Worm (Caenorhabditis elegans) whole organism, mixed stage, embryonic: ENCODE results near the gene mab-10.

Experiments used
- M03D4.4 ChIP-seq: sonication (generic microtip); optimal IDR thresholded peaks from 2 replicates; lab custom pipeline; 2017; ENCODE audit warnings: mild to moderate bottlenecking, missing genetic modification characterization, missing compliant biosample characterization
- bed-3 ChIP-seq: fragments of 200-800 bp; sonication (Bioruptor generic); optimal IDR thresholded peaks from 3 replicates; lab custom pipeline; 2018; ENCODE audit warnings: mild to moderate bottlenecking, missing genetic modification characterization, moderate library complexity, missing compliant biosample characterization
- blmp-1 ChIP-seq: fragments of 150-350 bp; optimal IDR thresholded peaks from 2 replicates; lab custom pipeline; 2014; ENCODE audit warnings: missing biosample characterization, missing genetic modification characterization
- ceh-39 ChIP-seq: fragments of 150-350 bp; optimal IDR thresholded peaks from 2 replicates; lab custom pipeline; 2014; ENCODE audit warnings: missing biosample characterization, missing genetic modification characterization
- ceh-43 ChIP-seq: fragments of 200-800 bp; sonication (Bioruptor generic); optimal IDR thresholded peaks from 2 replicates; lab custom pipeline; 2018; ENCODE audit warnings: mild to moderate bottlenecking, missing genetic modification characterization, moderate library complexity, missing compliant biosample characterization
- ceh-83 ChIP-seq: fragments of 200-800 bp; sonication (Bioruptor generic); optimal IDR thresholded peaks from 2 replicates; lab custom pipeline; 2018; ENCODE audit warnings: mild to moderate bottlenecking, missing genetic modification characterization, missing compliant biosample characterization
- ces-1 ChIP-seq: fragments of 150-350 bp; optimal IDR thresholded peaks from 2 replicates; lab custom pipeline; 2014; ENCODE audit warnings: missing biosample characterization, missing genetic modification reagents, missing genetic modification characterization
- cnd-1 ChIP-seq: fragments of 200-800 bp; sonication (Bioruptor generic); optimal IDR thresholded peaks from 2 replicates; lab custom pipeline; 2018; ENCODE audit warnings: mild to moderate bottlenecking, missing genetic modification characterization, missing compliant biosample characterization
- drap-1 ChIP-seq: fragments of 200-800 bp; sonication (Bioruptor generic); optimal IDR thresholded peaks from 3 replicates; lab custom pipeline; 2018; ENCODE audit warnings: mild to moderate bottlenecking, missing genetic modification characterization, missing compliant biosample characterization
- elt-1 ChIP-seq: sonication (generic microtip); optimal IDR thresholded peaks from 2 replicates; lab custom pipeline; 2017; ENCODE audit warnings: missing genetic modification characterization, mild to moderate bottlenecking, missing compliant biosample characterization, antibody characterized with exemption, moderate library complexity, borderline replicate concordance; ENCODE audit not compliant: insufficient read depth
- elt-3 ChIP-seq: fragments of 150-350 bp; optimal IDR thresholded peaks from 2 replicates; lab custom pipeline; 2014; ENCODE audit warnings: missing biosample characterization, missing genetic modification characterization
- flh-1 ChIP-seq: fragments of 200-800 bp; sonication (Bioruptor generic); optimal IDR thresholded peaks from 2 replicates; lab custom pipeline; 2018; ENCODE audit warnings: mild to moderate bottlenecking, missing genetic modification characterization, moderate library complexity, missing compliant biosample characterization
- ham-2 ChIP-seq: fragments of 200-800 bp; sonication (Bioruptor generic); optimal IDR thresholded peaks from 2 replicates; lab custom pipeline; 2018; ENCODE audit warnings: mild to moderate bottlenecking, missing genetic modification characterization, missing compliant biosample characterization
- hlh-1 ChIP-seq: fragments of 150-350 bp; optimal IDR thresholded peaks from 2 replicates; lab custom pipeline; 2014; ENCODE audit warnings: missing biosample characterization, missing genetic modification reagents, missing genetic modification characterization
- lin-13 ChIP-seq: fragments of 150-350 bp; optimal IDR thresholded peaks from 2 replicates; lab custom pipeline; 2014; ENCODE audit warnings: missing biosample characterization, missing genetic modification characterization
- lin-32 ChIP-seq: fragments of 200-800 bp; sonication (Bioruptor generic); optimal IDR thresholded peaks from 2 replicates; lab custom pipeline; 2018; ENCODE audit warnings: mild to moderate bottlenecking, missing genetic modification characterization, missing compliant biosample characterization
- lsy-2 ChIP-seq: fragments of 150-350 bp; optimal IDR thresholded peaks from 2 replicates; lab custom pipeline; 2014; ENCODE audit warnings: missing biosample characterization, missing genetic modification characterization
- mab-5 ChIP-seq: fragments of 150-350 bp; optimal IDR thresholded peaks from 2 replicates; lab custom pipeline; 2014; ENCODE audit warnings: missing biosample characterization, missing genetic modification characterization
- mep-1 ChIP-seq: fragments of 150-350 bp; optimal IDR thresholded peaks from 2 replicates; lab custom pipeline; 2017; ENCODE audit warnings: missing biosample characterization, missing genetic modification reagents, missing genetic modification characterization, inconsistent platforms
- mls-2 ChIP-seq: sonication (generic microtip); optimal IDR thresholded peaks from 2 replicates; lab custom pipeline; 2016; ENCODE audit warnings: mild to moderate bottlenecking, missing genetic modification characterization, moderate library complexity, missing compliant biosample characterization
- nhr-12 ChIP-seq: fragments of 150-350 bp; optimal IDR thresholded peaks from 2 replicates; lab custom pipeline; 2014; ENCODE audit warnings: missing biosample characterization, missing genetic modification characterization
- nhr-2 ChIP-seq: fragments of 150-350 bp; optimal IDR thresholded peaks from 2 replicates; lab custom pipeline; 2014; ENCODE audit warnings: missing biosample characterization, missing genetic modification characterization
- nhr-237 ChIP-seq: fragments of 150-350 bp; optimal IDR thresholded peaks from 2 replicates; lab custom pipeline; 2014; ENCODE audit warnings: missing biosample characterization, missing genetic modification characterization
- nhr-28 ChIP-seq: fragments of 150-350 bp; optimal IDR thresholded peaks from 2 replicates; lab custom pipeline; 2014; ENCODE audit warnings: missing biosample characterization, missing genetic modification characterization
- nhr-76 ChIP-seq: sonication (generic microtip); optimal IDR thresholded peaks from 2 replicates; lab custom pipeline; 2017; ENCODE audit warnings: missing biosample characterization, missing genetic modification characterization
- pha-4 ChIP-seq: fragments of 150-350 bp; optimal IDR thresholded peaks from 2 replicates; lab custom pipeline; 2018; ENCODE audit warnings: missing biosample characterization, missing genetic modification reagents, missing genetic modification characterization
- sem-2 ChIP-seq: fragments of 200-800 bp; sonication (Bioruptor generic); optimal IDR thresholded peaks from 2 replicates; lab custom pipeline; 2018; ENCODE audit warnings: mild to moderate bottlenecking, missing genetic modification characterization, missing compliant biosample characterization
- snpc-4 ChIP-seq: fragments of 150-350 bp; optimal IDR thresholded peaks from 2 replicates; lab custom pipeline; 2014; ENCODE audit warnings: missing biosample characterization, missing genetic modification characterization
- sptf-1 ChIP-seq: sonication (generic microtip); optimal IDR thresholded peaks from 2 replicates; lab custom pipeline; 2017; ENCODE audit warnings: mild to moderate bottlenecking, missing genetic modification characterization, moderate library complexity, missing compliant biosample characterization
- tbx-8 ChIP-seq: fragments of 200-800 bp; sonication (Bioruptor generic); optimal IDR thresholded peaks from 2 replicates; lab custom pipeline; 2018; ENCODE audit warnings: mild to moderate bottlenecking, missing genetic modification characterization, moderate library complexity, missing compliant biosample characterization
- unc-120 ChIP-seq: sonication (generic microtip); optimal IDR thresholded peaks from 2 replicates; lab custom pipeline; 2017; ENCODE audit warnings: missing genetic modification characterization, missing compliant biosample characterization; ENCODE audit not compliant: poor library complexity, severe bottlenecking
- unc-39 ChIP-seq: fragments of 150-350 bp; optimal IDR thresholded peaks from 2 replicates; lab custom pipeline; 2014; ENCODE audit warnings: missing biosample characterization, missing genetic modification characterization
- unc-62 ChIP-seq: fragments of 150-350 bp; optimal IDR thresholded peaks from 2 replicates; lab custom pipeline; 2014; ENCODE audit warnings: missing biosample characterization, missing genetic modification reagents, missing genetic modification characterization
- zip-8 ChIP-seq: fragments of 150-350 bp; optimal IDR thresholded peaks from 2 replicates; lab custom pipeline; 2014; ENCODE audit warnings: missing biosample characterization, missing genetic modification characterization
- ztf-11 ChIP-seq: fragments of 150-350 bp; optimal IDR thresholded peaks from 2 replicates; lab custom pipeline; 2014; ENCODE audit warnings: missing biosample characterization, missing genetic modification characterization

mab-10 gene

DNA sequence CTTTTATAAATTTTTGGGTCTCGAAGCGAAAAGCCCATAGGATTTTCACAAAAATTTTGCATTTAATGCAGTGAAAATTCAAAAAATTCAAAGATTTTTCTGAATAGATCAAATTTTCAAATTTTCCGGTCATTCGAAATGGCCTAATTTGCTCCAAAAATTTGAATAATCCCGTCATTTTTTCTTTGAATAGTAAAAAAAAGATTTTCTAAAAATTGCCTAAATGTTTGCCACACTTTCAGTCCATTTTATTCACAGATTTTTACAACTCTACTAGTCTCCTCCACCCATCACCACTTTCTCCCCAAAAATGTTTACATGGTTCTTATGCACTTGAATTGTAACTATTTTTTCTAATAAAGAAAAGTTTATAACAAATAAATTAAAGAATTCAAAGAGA lies 6.1 kb downstream of the mab-10 start:
- TF ChIP-seq pha-4 (tag; lab: Kevin White, UChicago) = no peak
- TF ChIP-seq mep-1 = no peak
- TF ChIP-seq lin-13 (tag; lab: Kevin White, UChicago) = no peak
- TF ChIP-seq sptf-1 (tag; lab: Kevin White, UChicago) = no peak
- no peak for TF ChIP-seq nhr-12 (tag; lab: Kevin White, UChicago)
- TF ChIP-seq cnd-1 = no peak

ce11 chrII:10537571-10537970 lies 9.7 kb downstream of the mab-10 start, which contains the start of gene R166.2:
TSS of gene R166.2 (minus strand) at chrII:10537671.
- TF ChIP-seq ceh-83 (GFP tag; lab: Kevin White, UChicago) (no peak), ces-1 (GFP tag; lab: Kevin White, UChicago) (no peak), unc-120 (no peak), nhr-237 (tag; lab: Kevin White, UChicago) (no peak), cnd-1 (no peak), sptf-1 (tag; lab: Kevin White, UChicago) (no peak), ceh-39 (tag; lab: Kevin White, UChicago) (no peak), sem-2 (GFP tag; lab: Kevin White, UChicago) (no peak), elt-3 (no peak), mep-1 (no peak)

DNA sequence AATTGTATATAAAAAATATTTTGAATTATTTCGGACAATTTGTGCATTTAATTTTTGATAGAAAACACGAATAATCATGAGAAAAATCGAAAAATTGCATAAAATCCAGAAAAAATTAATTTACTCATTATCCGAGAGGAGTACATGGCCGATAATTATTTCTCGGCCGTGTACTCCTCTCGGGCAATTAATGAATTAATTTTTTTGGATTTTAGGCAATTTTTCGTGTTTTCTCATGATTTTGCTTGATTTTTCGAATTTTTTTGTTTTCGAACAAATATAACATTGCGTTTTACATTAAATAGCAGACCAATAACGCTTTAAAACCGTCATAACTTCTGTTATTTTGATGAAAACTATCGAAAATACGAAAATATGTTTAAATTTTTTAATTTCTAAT lies 10.1 kb downstream of the mab-10 start:
- no peak for TF ChIP-seq unc-120
- TF ChIP-seq ces-1 (GFP tag; lab: Kevin White, UChicago) = no peak
- no peak for TF ChIP-seq unc-39 (tag; lab: Kevin White, UChicago)
- no peak for TF ChIP-seq elt-3
- no peak for TF ChIP-seq bed-3 (GFP tag; lab: Kevin White, UChicago)
- TF ChIP-seq elt-1 = no peak
- TF ChIP-seq nhr-12 (tag; lab: Kevin White, UChicago) = no peak
- TF ChIP-seq ceh-39 (tag; lab: Kevin White, UChicago) = no peak
- no peak for TF ChIP-seq blmp-1 (tag; lab: Kevin White, UChicago)
- TF ChIP-seq ceh-43 = no peak
- no peak for TF ChIP-seq pha-4 (tag; lab: Kevin White, UChicago)
- no peak for TF ChIP-seq lin-32 (GFP tag; lab: Kevin White, UChicago)
- TF ChIP-seq sptf-1 (tag; lab: Kevin White, UChicago) = no peak

DNA sequence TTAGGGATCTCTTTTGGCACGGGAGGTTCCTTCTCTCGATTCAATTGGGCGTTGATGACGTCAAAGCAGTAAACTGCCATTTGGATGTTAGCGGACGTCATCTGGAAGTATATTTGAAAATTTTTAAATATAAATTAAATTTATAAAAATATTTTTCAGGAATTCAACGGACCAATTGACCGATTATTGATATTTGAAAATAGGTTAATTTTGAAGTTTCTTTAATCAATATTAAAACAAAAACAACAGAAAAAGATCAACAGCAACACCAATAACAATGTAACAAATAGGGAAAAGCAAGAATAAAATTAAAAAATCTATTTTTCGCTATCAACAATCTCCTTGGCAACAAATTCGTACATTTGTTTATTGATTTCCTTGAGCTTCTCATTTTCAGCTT lies 11.3 kb downstream of the mab-10 start, which contains the start of gene R166.3:
R166.3 (minus strand) TSS at position 101 of the 400 bp plus-strand sequence.
- TF ChIP-seq ceh-39 (tag; lab: Kevin White, UChicago) (no peak), nhr-28 (tag; lab: Kevin White, UChicago) (no peak), sem-2 (GFP tag; lab: Kevin White, UChicago) (no peak), ceh-83 (GFP tag; lab: Kevin White, UChicago) (no peak), lin-32 (GFP tag; lab: Kevin White, UChicago) (no peak), unc-39 (tag; lab: Kevin White, UChicago) (no peak), flh-1 (GFP tag; lab: Kevin White, UChicago) (no peak), nhr-76 (tag; lab: Kevin White, UChicago) (no peak), ces-1 (GFP tag; lab: Kevin White, UChicago) (no peak), blmp-1 (tag; lab: Kevin White, UChicago) (no peak), tbx-8 (no peak), ham-2 (GFP tag; lab: Kevin White, UChicago) (no peak), M03D4.4 (tag; lab: Kevin White, UChicago) (no peak), ztf-11 (no peak), hlh-1 (tag; lab: Kevin White, UChicago) (no peak), ceh-43 (no peak), zip-8 (tag; lab: Kevin White, UChicago) (no peak), mep-1 (no peak), mab-5 (tag; lab: Kevin White, UChicago) (no peak), bed-3 (GFP tag; lab: Kevin White, UChicago) (no peak)
- TF ChIP-seq, all 35 proteins: peak for 0

- TF ChIP-seq mls-2 (tag; lab: Kevin White, UChicago) = no peak
- TF ChIP-seq unc-62 (GFP tag; lab: Kevin White, UChicago) = peak; percentile 41
- TF ChIP-seq sptf-1 (tag; lab: Kevin White, UChicago) = peak; percentile 77
- TF ChIP-seq lsy-2 (tag; lab: Kevin White, UChicago) = peak; percentile 55
- TF ChIP-seq ceh-43 = no peak
- TF ChIP-seq nhr-237 (tag; lab: Kevin White, UChicago) = peak; percentile 52
- TF ChIP-seq unc-39 (tag; lab: Kevin White, UChicago) = no peak
- TF ChIP-seq ztf-11 = peak; percentile 16
- TF ChIP-seq ceh-83 (GFP tag; lab: Kevin White, UChicago) = peak; percentile 43
- TF ChIP-seq drap-1 (GFP tag; lab: Kevin White, UChicago) = no peak
- peak; percentile 46 for TF ChIP-seq ces-1 (GFP tag; lab: Kevin White, UChicago)
- no peak for TF ChIP-seq snpc-4
- TF ChIP-seq cnd-1 = no peak
- no peak for TF ChIP-seq elt-3
- no peak for TF ChIP-seq nhr-28 (tag; lab: Kevin White, UChicago)
- TF ChIP-seq nhr-12 (tag; lab: Kevin White, UChicago) = no peak
- no peak for TF ChIP-seq blmp-1 (tag; lab: Kevin White, UChicago)
- TF ChIP-seq pha-4 (tag; lab: Kevin White, UChicago) = peak; percentile 5
- TF ChIP-seq ham-2 (GFP tag; lab: Kevin White, UChicago) = no peak
- peak; percentile 14 for TF ChIP-seq sem-2 (GFP tag; lab: Kevin White, UChicago)
- no peak for TF ChIP-seq unc-120
- TF ChIP-seq flh-1 (GFP tag; lab: Kevin White, UChicago) = no peak
- no peak for TF ChIP-seq nhr-76 (tag; lab: Kevin White, UChicago)
- no peak for TF ChIP-seq mab-5 (tag; lab: Kevin White, UChicago)
- TF ChIP-seq hlh-1 (tag; lab: Kevin White, UChicago) = no peak
- TF ChIP-seq nhr-2 = no peak
- TF ChIP-seq zip-8 (tag; lab: Kevin White, UChicago) = no peak
- TF ChIP-seq M03D4.4 (tag; lab: Kevin White, UChicago) = peak; percentile 45
- TF ChIP-seq ceh-39 (tag; lab: Kevin White, UChicago) = peak; percentile 57
- TF ChIP-seq lin-13 (tag; lab: Kevin White, UChicago) = no peak
- TF ChIP-seq tbx-8 = no peak
- peak; percentile 27 for TF ChIP-seq bed-3 (GFP tag; lab: Kevin White, UChicago)
Observed at ce11 chrII:10541923-10542486, 14.1 kb downstream of the mab-10 start, which contains the start of gene pro-1. TSS of gene pro-1 (minus strand) at chrII:10541996.
